Fruit fly (Drosophila melanogaster) whole organism, embryonic: ENCODE data around the gene CG11905.

Experiments
- CG1024 ChIP-seq: fragments of 200-800 bp; sonication (Bioruptor generic); IDR thresholded peaks from 2 replicates; pipeline ENCODE4 v1.3.6; 2022; ENCODE audit warnings: missing biosample characterization, missing genetic modification characterization
- CG10654 ChIP-seq: fragments of 200-800 bp; sonication (Bioruptor generic); optimal IDR thresholded peaks from 2 replicates; lab custom pipeline; 2016; ENCODE audit warnings: missing biosample characterization, missing genetic modification characterization
- CG10979 ChIP-seq: fragments of 200-800 bp; sonication (Bioruptor generic); optimal IDR thresholded peaks from 2 replicates; lab custom pipeline; 2018; ENCODE audit warnings: missing biosample characterization, mild to moderate bottlenecking, missing genetic modification characterization, moderate library complexity
- CG11085 ChIP-seq: fragments of 200-800 bp; sonication (Bioruptor generic); IDR thresholded peaks from 2 replicates; pipeline ENCODE4 v1.3.6; 2022; ENCODE audit warnings: missing biosample characterization, missing genetic modification characterization
- CG11093 ChIP-seq: fragments of 200-800 bp; sonication (Bioruptor generic); IDR thresholded peaks from 3 replicates; pipeline ENCODE4 v1.3.6; 2022; ENCODE audit warnings: missing biosample characterization, missing genetic modification characterization
- CG1233 ChIP-seq: fragments of 200-800 bp; sonication (Bioruptor generic); optimal IDR thresholded peaks from 4 replicates; lab custom pipeline; 2018; ENCODE audit warnings: missing biosample characterization, mild to moderate bottlenecking, missing genetic modification characterization
- CG12659 ChIP-seq: fragments of 200-800 bp; sonication (Bioruptor generic); optimal IDR thresholded peaks from 3 replicates; lab custom pipeline; 2017; ENCODE audit warnings: mild to moderate bottlenecking, missing biosample characterization, missing genetic modification reagents, missing genetic modification characterization
- CG12744 ChIP-seq: fragments of 200-800 bp; sonication (Bioruptor generic); optimal IDR thresholded peaks from 2 replicates; lab custom pipeline; 2016; ENCODE audit warnings: missing biosample characterization, missing genetic modification characterization
- CG13287 ChIP-seq: fragments of 200-800 bp; sonication (Bioruptor generic); IDR thresholded peaks from 2 replicates; pipeline ENCODE4 v1.3.6; 2022; ENCODE audit warnings: missing biosample characterization, missing genetic modification characterization; ENCODE audit not compliant: partially characterized antibody
- CG1602 ChIP-seq: fragments of 200-800 bp; sonication (Bioruptor generic); optimal IDR thresholded peaks from 3 replicates; lab custom pipeline; 2016; ENCODE audit warnings: missing biosample characterization, missing genetic modification characterization
- CG17186 ChIP-seq: fragments of 200-800 bp; sonication (Bioruptor generic); optimal IDR thresholded peaks from 3 replicates; lab custom pipeline; 2017; ENCODE audit warnings: missing biosample characterization, missing genetic modification reagents, missing genetic modification characterization
- CG30403 ChIP-seq: fragments of 200-800 bp; sonication (Bioruptor generic); optimal IDR thresholded peaks from 3 replicates; lab custom pipeline; 2016; ENCODE audit warnings: missing biosample characterization, missing genetic modification characterization
- CG3065 ChIP-seq: fragments of 200-800 bp; sonication (Bioruptor generic); optimal IDR thresholded peaks from 2 replicates; lab custom pipeline; 2016; ENCODE audit warnings: missing biosample characterization, missing genetic modification characterization
- CG31365 ChIP-seq: fragments of 200-800 bp; sonication (Bioruptor generic); optimal IDR thresholded peaks from 2 replicates; lab custom pipeline; 2018; ENCODE audit warnings: missing biosample characterization, mild to moderate bottlenecking, missing genetic modification characterization
- CG3163 ChIP-seq: fragments of 200-800 bp; sonication (Bioruptor generic); optimal IDR thresholded peaks from 3 replicates; lab custom pipeline; 2016; ENCODE audit warnings: missing biosample characterization, missing genetic modification characterization
- CG43689 ChIP-seq: fragments of 200-800 bp; sonication (Bioruptor generic); IDR thresholded peaks from 2 replicates; pipeline ENCODE4 v1.3.6; 2022; ENCODE audit warnings: missing biosample characterization, missing genetic modification characterization
- CG4854 ChIP-seq: fragments of 200-800 bp; sonication (Bioruptor generic); optimal IDR thresholded peaks from 2 replicates; lab custom pipeline; 2016; ENCODE audit warnings: missing biosample characterization, missing genetic modification characterization, inconsistent platforms
- CG5245 ChIP-seq: fragments of 200-800 bp; sonication (Bioruptor generic); optimal IDR thresholded peaks from 3 replicates; lab custom pipeline; 2016; ENCODE audit warnings: missing biosample characterization, missing genetic modification characterization
- CG6854 ChIP-seq: fragments of 200-800 bp; sonication (Bioruptor generic); optimal IDR thresholded peaks from 3 replicates; lab custom pipeline; 2017; ENCODE audit warnings: missing biosample characterization, mild to moderate bottlenecking, missing genetic modification characterization
- CG8290 ChIP-seq, 3 experiments: fragments of 200-800 bp; sonication (Bioruptor generic); optimal IDR thresholded peaks; 2 replicates each; lab custom pipeline; 2016 to 2019; ENCODE audit warnings: missing biosample characterization in 3 of 3, missing genetic modification characterization in 3 of 3, mild to moderate bottlenecking in 2 of 3, moderate library complexity in 1 of 3
- Dfd ChIP-seq, 2 experiments: fragments of >200 bp; optimal IDR thresholded peaks; 2 replicates each; lab custom pipeline; 2017; ENCODE audit warnings: missing biosample characterization in 2 of 2, missing genetic modification characterization in 2 of 2
- E2f1 ChIP-seq: fragments of 200-800 bp; sonication (Bioruptor generic); IDR thresholded peaks from 2 replicates; pipeline ENCODE4 v1.3.6; 2022; ENCODE audit warnings: missing biosample characterization, missing genetic modification characterization
- Eip74EF ChIP-seq, 2 experiments: fragments of 200-800 bp in 1 of 2; fragments of >200 bp in 1 of 2; sonication (Bioruptor generic) in 1 of 2; optimal IDR thresholded peaks; 2 replicates each; lab custom pipeline; 2017 to 2019; ENCODE audit warnings: missing biosample characterization in 2 of 2, missing genetic modification characterization in 2 of 2, mild to moderate bottlenecking in 1 of 2, moderate library complexity in 1 of 2
- Ets65A ChIP-seq: fragments of 200-800 bp; sonication (Bioruptor generic); peaks from one replicate; lab custom pipeline; 2016; ENCODE audit warnings: missing biosample characterization, missing genetic modification characterization
- Gug ChIP-seq: fragments of 200-800 bp; sonication (Bioruptor generic); IDR thresholded peaks from 4 replicates; pipeline ENCODE4 v1.3.6; 2022; ENCODE audit warnings: missing biosample characterization, missing genetic modification characterization
- HLH3B ChIP-seq: fragments of 200-800 bp; sonication (Bioruptor generic); IDR thresholded peaks from 2 replicates; pipeline ENCODE4 v1.3.6; 2022; ENCODE audit warnings: missing biosample characterization, missing genetic modification characterization
- HmgD ChIP-seq: fragments of 200-800 bp; sonication (Bioruptor generic); optimal IDR thresholded peaks from 3 replicates; lab custom pipeline; 2016; ENCODE audit warnings: missing biosample characterization, missing genetic modification characterization
- MESR4 ChIP-seq: fragments of 200-800 bp; sonication (Bioruptor generic); optimal IDR thresholded peaks from 2 replicates; lab custom pipeline; 2018; ENCODE audit warnings: missing biosample characterization, mild to moderate bottlenecking, missing genetic modification characterization, moderate library complexity
- Pdp1 ChIP-seq, 2 experiments: fragments of 200-800 bp; sonication (Bioruptor generic); optimal IDR thresholded peaks; 3 replicates each; lab custom pipeline; 2016; ENCODE audit warnings: missing biosample characterization in 2 of 2, missing genetic modification characterization in 2 of 2, mild to moderate bottlenecking in 1 of 2, moderate library complexity in 1 of 2
- Sox100B ChIP-seq: fragments of 200-800 bp; sonication (Bioruptor generic); optimal IDR thresholded peaks from 3 replicates; lab custom pipeline; 2018; ENCODE audit warnings: missing biosample characterization, mild to moderate bottlenecking, missing genetic modification characterization
- az2 ChIP-seq: fragments of 200-800 bp; sonication (Bioruptor generic); optimal IDR thresholded peaks from 3 replicates; lab custom pipeline; 2016; ENCODE audit warnings: missing biosample characterization, missing genetic modification characterization
- bab2 ChIP-seq: fragments of 200-800 bp; sonication (Bioruptor generic); optimal IDR thresholded peaks from 2 replicates; lab custom pipeline; 2016; ENCODE audit warnings: missing biosample characterization, missing genetic modification characterization
- chif ChIP-seq, 2 experiments: fragments of 200-800 bp; sonication (Bioruptor generic); optimal IDR thresholded peaks; 3 replicates each; lab custom pipeline; 2016; ENCODE audit warnings: missing biosample characterization in 2 of 2, missing genetic modification characterization in 2 of 2
- chm ChIP-seq: fragments of 200-800 bp; sonication (Bioruptor generic); IDR thresholded peaks from 2 replicates; pipeline ENCODE4 v1.3.6; 2022; ENCODE audit warnings: missing biosample characterization, missing genetic modification characterization
- chn ChIP-seq: fragments of 200-800 bp; sonication (Bioruptor generic); optimal IDR thresholded peaks from 2 replicates; lab custom pipeline; 2016; ENCODE audit warnings: missing biosample characterization, missing genetic modification characterization
- corto ChIP-seq: fragments of 200-800 bp; sonication (Bioruptor generic); optimal IDR thresholded peaks from 2 replicates; lab custom pipeline; 2016; ENCODE audit warnings: missing biosample characterization, mild to moderate bottlenecking, missing genetic modification characterization, moderate library complexity
- ewg ChIP-seq: fragments of 200-800 bp; sonication (Bioruptor generic); optimal IDR thresholded peaks from 3 replicates; lab custom pipeline; 2017; ENCODE audit warnings: mild to moderate bottlenecking, missing biosample characterization, missing genetic modification reagents, missing genetic modification characterization
- fd96Cb ChIP-seq: fragments of 200-800 bp; sonication (Bioruptor generic); optimal IDR thresholded peaks from 2 replicates; lab custom pipeline; 2018; ENCODE audit warnings: missing biosample characterization, mild to moderate bottlenecking, missing genetic modification characterization, moderate library complexity
- fru ChIP-seq: fragments of >200 bp; optimal IDR thresholded peaks from 2 replicates; lab custom pipeline; 2017
- hbn ChIP-seq: fragments of 200-800 bp; sonication (Bioruptor generic); IDR thresholded peaks from 2 replicates; pipeline ENCODE4 v1.3.6; 2022; ENCODE audit warnings: missing biosample characterization, missing genetic modification characterization; ENCODE audit not compliant: partially characterized antibody
- nerfin-1 ChIP-seq: fragments of 200-800 bp; sonication (Bioruptor generic); optimal IDR thresholded peaks from 3 replicates; lab custom pipeline; 2019; ENCODE audit warnings: missing biosample characterization, mild to moderate bottlenecking, missing genetic modification characterization, moderate library complexity
- org-1 ChIP-seq: fragments of 200-800 bp; sonication (Bioruptor generic); optimal IDR thresholded peaks from 2 replicates; lab custom pipeline; 2017; ENCODE audit warnings: missing biosample characterization, missing genetic modification characterization
- phol ChIP-seq: fragments of 200-800 bp; sonication (Bioruptor generic); optimal IDR thresholded peaks from 3 replicates; lab custom pipeline; 2018; ENCODE audit warnings: missing biosample characterization, mild to moderate bottlenecking, missing genetic modification characterization, moderate library complexity
- sens ChIP-seq: fragments of 200-800 bp; sonication (Bioruptor generic); peaks from one replicate; lab custom pipeline; 2016; ENCODE audit warnings: missing biosample characterization, missing genetic modification characterization
- slbo ChIP-seq: fragments of 200-800 bp; sonication (Bioruptor generic); IDR thresholded peaks from 2 replicates; pipeline ENCODE4 v1.3.6; 2022; ENCODE audit warnings: missing biosample characterization, missing genetic modification characterization
- slou ChIP-seq: fragments of 200-800 bp; sonication (Bioruptor generic); optimal IDR thresholded peaks from 3 replicates; lab custom pipeline; 2016; ENCODE audit warnings: missing biosample characterization, missing genetic modification characterization
- sug ChIP-seq: fragments of 200-800 bp; optimal IDR thresholded peaks from 2 replicates; lab custom pipeline; 2019; ENCODE audit warnings: missing biosample characterization, mild to moderate bottlenecking, missing genetic modification characterization, moderate library complexity
- ttk ChIP-seq: fragments of 200-800 bp; sonication (Bioruptor generic); IDR thresholded peaks from 2 replicates; pipeline ENCODE4 v2.1.2; 2022; ENCODE audit warnings: missing biosample characterization, missing genetic modification characterization
- unpg ChIP-seq: fragments of 200-800 bp; sonication (Bioruptor generic); optimal IDR thresholded peaks from 3 replicates; lab custom pipeline; 2018; ENCODE audit warnings: missing biosample characterization, mild to moderate bottlenecking, missing genetic modification characterization, moderate library complexity
- yki ChIP-seq: fragments of >200 bp; optimal IDR thresholded peaks from 3 replicates; lab custom pipeline; 2018
- zen ChIP-seq: fragments of 200-800 bp; sonication (Bioruptor generic); optimal IDR thresholded peaks from 3 replicates; lab custom pipeline; 2018; ENCODE audit warnings: missing biosample characterization, mild to moderate bottlenecking, missing genetic modification characterization, moderate library complexity
- zen2 ChIP-seq: fragments of 200-800 bp; sonication (Bioruptor generic); IDR thresholded peaks from 3 replicates; pipeline ENCODE4 v1.3.6; 2022; ENCODE audit warnings: missing biosample characterization, missing genetic modification characterization; ENCODE audit not compliant: partially characterized antibody

The CG11905 gene

dm6 chr3L:16941319-16941718 lies 6.0 kb upstream of the CG11905 start (continued):
- no peak for TF ChIP-seq CG12659 (GFP tag; lab: Kevin White, UChicago)
- peak; percentile 15 for TF ChIP-seq org-1 (GFP tag; lab: Kevin White, UChicago)
- peak in 1 of 2 experiments; percentile 36 for TF ChIP-seq Pdp1 (GFP tag; optimal IDR thresholded peaks at IDR 0.05; lab: Kevin White, UChicago)
- TF ChIP-seq CG3065 = no peak
- no peak for TF ChIP-seq zen2 (GFP tag; lab: Robert Waterston, UW)
- TF ChIP-seq CG5245 (GFP tag; lab: Kevin White, UChicago) = no peak
- peak in 1 of 2 experiments; percentile 27 for TF ChIP-seq Eip74EF (GFP tag; optimal IDR thresholded peaks at IDR 0.05; lab: Kevin White, UChicago)
- no peak for TF ChIP-seq Sox100B (GFP tag; lab: Kevin White, UChicago)
- TF ChIP-seq Ets65A (GFP tag; lab: Kevin White, UChicago) = peak; percentile 91
- no peak for TF ChIP-seq CG11085 (GFP tag; lab: Robert Waterston, UW)
- TF ChIP-seq slou (GFP tag; lab: Kevin White, UChicago) = no peak
- no peak for TF ChIP-seq CG10654
- no peak for TF ChIP-seq CG31365 (tag; lab: Kevin White, UChicago)
- no peak for TF ChIP-seq CG6854 (GFP tag; lab: Kevin White, UChicago)
- TF ChIP-seq Dfd (GFP tag; optimal IDR thresholded peaks at IDR 0.05; lab: Kevin White, UChicago) = no peak
- no peak for TF ChIP-seq HmgD
- no peak for TF ChIP-seq chm (GFP tag; lab: Robert Waterston, UW)
- TF ChIP-seq chif (GFP tag; optimal IDR thresholded peaks at IDR 0.05; lab: Kevin White, UChicago) = peak in 1 of 2 experiments; percentile 55
- peak; percentile 21; the same call in 1 of the 2 replicates for TF ChIP-seq slbo (GFP tag; lab: Robert Waterston, UW)
- TF ChIP-seq Gug = no peak
- peak; percentile 40 for TF ChIP-seq unpg (GFP tag; lab: Kevin White, UChicago)
- TF ChIP-seq CG13287 (GFP tag; lab: Robert Waterston, UW) = no peak
- no peak for TF ChIP-seq ttk (GFP tag; lab: Robert Waterston, UW)
- TF ChIP-seq CG11093 (GFP tag; lab: Robert Waterston, UW) = no peak
- TF ChIP-seq sens (GFP tag; lab: Kevin White, UChicago) = peak; percentile 31
- peak; percentile 19 for TF ChIP-seq zen
- TF ChIP-seq az2 = peak; percentile 13
- no peak for TF ChIP-seq fru (lab: Kevin White, UChicago)
- no peak for TF ChIP-seq sug (tag; lab: Kevin White, UChicago)
- no peak for TF ChIP-seq nerfin-1 (tag; lab: Kevin White, UChicago)
- TF ChIP-seq CG1602 = peak; percentile 1
- no peak for TF ChIP-seq HLH3B
- TF ChIP-seq E2f1 (GFP tag; lab: Robert Waterston, UW) = no peak
- TF ChIP-seq CG10979 (tag; lab: Kevin White, UChicago) = peak; percentile 37
- no peak for TF ChIP-seq CG3163 (GFP tag; lab: Kevin White, UChicago)
- TF ChIP-seq corto (GFP tag; lab: Kevin White, UChicago) = no peak
- no peak for TF ChIP-seq yki
- no peak for TF ChIP-seq CG43689 (GFP tag; lab: Robert Waterston, UW)
- TF ChIP-seq CG17186 (GFP tag; lab: Kevin White, UChicago) = no peak
- TF ChIP-seq hbn (GFP tag; lab: Robert Waterston, UW) = no peak
- no peak for TF ChIP-seq CG1024 (GFP tag; lab: Robert Waterston, UW)
- TF ChIP-seq CG30403 (GFP tag; lab: Kevin White, UChicago) = peak; percentile 36
- no peak for TF ChIP-seq CG8290 (GFP tag; optimal IDR thresholded peaks at IDR 0.05; lab: Kevin White, UChicago)
- no peak for TF ChIP-seq CG8290 (tag; optimal IDR thresholded peaks at IDR 0.05; lab: Kevin White, UChicago)
- TF ChIP-seq phol (tag; lab: Kevin White, UChicago) = no peak
- peak; percentile 4 for TF ChIP-seq ewg
- TF ChIP-seq bab2 (GFP tag; lab: Kevin White, UChicago) = peak; percentile 29
- TF ChIP-seq CG12744 (GFP tag; lab: Kevin White, UChicago) = no peak
- TF ChIP-seq MESR4 = no peak
- TF ChIP-seq fd96Cb (tag; lab: Kevin White, UChicago) = no peak
- no peak for TF ChIP-seq chn
- no peak for TF ChIP-seq CG4854
- peak; percentile 39 for TF ChIP-seq CG1233 (GFP tag; lab: Kevin White, UChicago)
